Fruit fly (Drosophila melanogaster) whole organism, prepupa: ENCODE measurements around the gene FucTA.

ENCODE experiments used
- Blimp-1 ChIP-seq: fragments of 200-800 bp; sonication (Bioruptor generic); optimal IDR thresholded peaks from 3 replicates; lab custom pipeline; 2017; ENCODE audit warnings: missing biosample characterization, missing genetic modification characterization, mild to moderate bottlenecking, moderate library complexity, missing genetic modification reagents
- CG1621 ChIP-seq: fragments of 200-800 bp; sonication (Bioruptor generic); optimal IDR thresholded peaks from 3 replicates; lab custom pipeline; 2018; ENCODE audit warnings: missing biosample characterization, mild to moderate bottlenecking, missing genetic modification characterization
- CG16779 ChIP-seq: fragments of 200-800 bp; sonication (Bioruptor generic); optimal IDR thresholded peaks from 3 replicates; lab custom pipeline; 2017; ENCODE audit warnings: missing biosample characterization, mild to moderate bottlenecking, missing genetic modification characterization
- CG31627 ChIP-seq: fragments of 200-800 bp; sonication (Bioruptor generic); optimal IDR thresholded peaks from 3 replicates; lab custom pipeline; 2016; ENCODE audit warnings: missing biosample characterization, missing genetic modification characterization
- CG32006 ChIP-seq: fragments of 200-800 bp; sonication (Bioruptor generic); optimal IDR thresholded peaks from 3 replicates; lab custom pipeline; 2017; ENCODE audit warnings: missing biosample characterization, mild to moderate bottlenecking, missing genetic modification characterization
- CG34406 ChIP-seq: fragments of 200-800 bp; sonication (Bioruptor generic); optimal IDR thresholded peaks from 3 replicates; lab custom pipeline; 2016; ENCODE audit warnings: missing biosample characterization, missing genetic modification characterization
- CG3919 ChIP-seq: fragments of 200-800 bp; sonication (Bioruptor generic); optimal IDR thresholded peaks from 3 replicates; lab custom pipeline; 2016; ENCODE audit warnings: missing biosample characterization, missing genetic modification characterization
- CG6163 ChIP-seq: fragments of 200-800 bp; sonication (Bioruptor generic); IDR thresholded peaks from 3 replicates; pipeline ENCODE4 v1.3.6; 2022; ENCODE audit warnings: missing biosample characterization, missing genetic modification characterization
- CG6276 ChIP-seq: fragments of 200-800 bp; sonication (Bioruptor generic); optimal IDR thresholded peaks from 2 replicates; lab custom pipeline; 2017; ENCODE audit warnings: missing biosample characterization, mild to moderate bottlenecking, missing genetic modification characterization
- CG6792 ChIP-seq: fragments of 200-800 bp; sonication (Bioruptor generic); optimal IDR thresholded peaks from 3 replicates; lab custom pipeline; 2016; ENCODE audit warnings: missing biosample characterization, missing genetic modification characterization
- CG7368 ChIP-seq: fragments of 200-800 bp; sonication (Bioruptor generic); optimal IDR thresholded peaks from 3 replicates; lab custom pipeline; 2016; ENCODE audit warnings: missing biosample characterization, missing genetic modification characterization
- CG8119 ChIP-seq: fragments of 200-800 bp; sonication (Bioruptor generic); IDR thresholded peaks from 3 replicates; pipeline ENCODE4 v1.3.6; 2022; ENCODE audit warnings: missing biosample characterization, missing genetic modification characterization
- CG8319 ChIP-seq: fragments of 200-800 bp; sonication (Bioruptor generic); optimal IDR thresholded peaks from 3 replicates; lab custom pipeline; 2016; ENCODE audit warnings: missing biosample characterization, missing genetic modification characterization
- CG8632 ChIP-seq: fragments of 200-800 bp; sonication (Bioruptor generic); optimal IDR thresholded peaks from 3 replicates; lab custom pipeline; 2016; ENCODE audit warnings: missing biosample characterization, missing genetic modification characterization
- CG9139 ChIP-seq: fragments of 200-800 bp; sonication (Bioruptor generic); optimal IDR thresholded peaks from 3 replicates; lab custom pipeline; 2017; ENCODE audit warnings: missing biosample characterization, mild to moderate bottlenecking, missing genetic modification characterization
- Eip75B ChIP-seq: fragments of 200-800 bp; sonication (Bioruptor generic); optimal IDR thresholded peaks from 3 replicates; lab custom pipeline; 2016; ENCODE audit warnings: missing biosample characterization, missing genetic modification characterization
- Eip78C ChIP-seq: fragments of 200-800 bp; sonication (Bioruptor generic); peaks from one replicate; lab custom pipeline; 2016; ENCODE audit warnings: missing biosample characterization, missing genetic modification characterization
- Eip93F ChIP-seq: fragments of 200-800 bp; sonication (Bioruptor generic); optimal IDR thresholded peaks from 2 replicates; lab custom pipeline; 2016; ENCODE audit warnings: missing biosample characterization, mild to moderate bottlenecking, missing genetic modification characterization
- Ets21C ChIP-seq: fragments of 200-800 bp; sonication (Bioruptor generic); optimal IDR thresholded peaks from 3 replicates; lab custom pipeline; 2016; ENCODE audit warnings: missing biosample characterization, missing genetic modification characterization
- Ets96B ChIP-seq: fragments of 200-800 bp; optimal IDR thresholded peaks from 2 replicates; lab custom pipeline; 2019; ENCODE audit warnings: missing biosample characterization, mild to moderate bottlenecking, missing genetic modification characterization, moderate library complexity
- Gug ChIP-seq: fragments of 200-800 bp; sonication (Bioruptor generic); IDR thresholded peaks from 2 replicates; pipeline ENCODE4 v1.3.6; 2022; ENCODE audit warnings: missing biosample characterization, missing genetic modification characterization
- Hr38 ChIP-seq: sonication (Bioruptor generic); optimal IDR thresholded peaks from 2 replicates; lab custom pipeline; 2016; ENCODE audit warnings: missing biosample characterization, missing genetic modification characterization
- Hr39 ChIP-seq: fragments of 200-800 bp; sonication (Bioruptor generic); optimal IDR thresholded peaks from 2 replicates; lab custom pipeline; 2016; ENCODE audit warnings: missing biosample characterization, missing genetic modification characterization
- Hr4 ChIP-seq: fragments of 200-800 bp; sonication (Bioruptor generic); optimal IDR thresholded peaks from 3 replicates; lab custom pipeline; 2016; ENCODE audit warnings: missing biosample characterization, missing genetic modification characterization
- Lpt ChIP-seq: fragments of 200-800 bp; sonication (Bioruptor generic); optimal IDR thresholded peaks from 3 replicates; lab custom pipeline; 2016; ENCODE audit warnings: missing biosample characterization, missing genetic modification characterization
- OdsH ChIP-seq: fragments of 200-800 bp; sonication (Bioruptor generic); optimal IDR thresholded peaks from 3 replicates; lab custom pipeline; 2016; ENCODE audit warnings: missing biosample characterization, missing genetic modification characterization
- Smox ChIP-seq: fragments of 200-800 bp; sonication (Bioruptor generic); optimal IDR thresholded peaks from 3 replicates; lab custom pipeline; 2016; ENCODE audit warnings: missing biosample characterization, missing genetic modification characterization
- Sox102F ChIP-seq: fragments of 200-800 bp; sonication (Bioruptor generic); optimal IDR thresholded peaks from 2 replicates; lab custom pipeline; 2016; ENCODE audit warnings: missing biosample characterization, mild to moderate bottlenecking, missing genetic modification characterization
- Sox14 ChIP-seq: fragments of 200-800 bp; sonication (Bioruptor generic); optimal IDR thresholded peaks from 3 replicates; lab custom pipeline; 2016; ENCODE audit warnings: missing biosample characterization, missing genetic modification characterization
- achi ChIP-seq: fragments of 200-800 bp; sonication (Bioruptor generic); optimal IDR thresholded peaks from 3 replicates; lab custom pipeline; 2016; ENCODE audit warnings: missing biosample characterization, missing genetic modification characterization
- acj6 ChIP-seq: fragments of 200-800 bp; sonication (Bioruptor generic); optimal IDR thresholded peaks from 3 replicates; lab custom pipeline; 2016; ENCODE audit warnings: missing biosample characterization, missing genetic modification characterization
- cyc ChIP-seq: fragments of 200-800 bp; sonication (Bioruptor generic); optimal IDR thresholded peaks from 3 replicates; lab custom pipeline; 2016; ENCODE audit warnings: missing biosample characterization, missing genetic modification characterization
- dac ChIP-seq: fragments of 200-800 bp; sonication (Bioruptor generic); optimal IDR thresholded peaks from 2 replicates; lab custom pipeline; 2017; ENCODE audit warnings: missing biosample characterization, mild to moderate bottlenecking, missing genetic modification characterization
- dsx ChIP-seq: fragments of 200-800 bp; optimal IDR thresholded peaks from 3 replicates; lab custom pipeline; 2019; ENCODE audit warnings: missing biosample characterization, mild to moderate bottlenecking, missing genetic modification characterization, moderate library complexity; ENCODE audit not compliant: poor library complexity, severe bottlenecking
- eg ChIP-seq: fragments of 200-800 bp; sonication (Bioruptor generic); IDR thresholded peaks from 3 replicates; pipeline ENCODE4 v1.3.6; 2022; ENCODE audit warnings: missing biosample characterization, missing genetic modification characterization
- esn ChIP-seq: fragments of 200-800 bp; sonication (Bioruptor generic); optimal IDR thresholded peaks from 2 replicates; lab custom pipeline; 2016; ENCODE audit warnings: missing biosample characterization, mild to moderate bottlenecking, missing genetic modification characterization, moderate library complexity
- fd59A ChIP-seq: fragments of 200-800 bp; sonication (Bioruptor generic); optimal IDR thresholded peaks from 2 replicates; lab custom pipeline; 2017; ENCODE audit warnings: missing biosample characterization, mild to moderate bottlenecking, missing genetic modification characterization, missing genetic modification reagents
- fd85E ChIP-seq: fragments of 200-800 bp; sonication (Bioruptor generic); optimal IDR thresholded peaks from 3 replicates; lab custom pipeline; 2016; ENCODE audit warnings: missing biosample characterization, missing genetic modification characterization
- fkh ChIP-seq: fragments of 200-800 bp; sonication (Bioruptor generic); optimal IDR thresholded peaks from 3 replicates; lab custom pipeline; 2017; ENCODE audit warnings: missing biosample characterization, mild to moderate bottlenecking, missing genetic modification characterization, moderate library complexity
- lz ChIP-seq: fragments of 200-800 bp; sonication (Bioruptor generic); optimal IDR thresholded peaks from 3 replicates; lab custom pipeline; 2016; ENCODE audit warnings: missing biosample characterization, missing genetic modification characterization
- net ChIP-seq: fragments of 200-800 bp; sonication (Bioruptor generic); optimal IDR thresholded peaks from 3 replicates; lab custom pipeline; 2016; ENCODE audit warnings: missing biosample characterization, missing genetic modification characterization
- pdm3 ChIP-seq: fragments of 200-800 bp; sonication (Bioruptor generic); optimal IDR thresholded peaks from 3 replicates; lab custom pipeline; 2016; ENCODE audit warnings: missing biosample characterization, missing genetic modification characterization
- salr ChIP-seq, 2 experiments: fragments of 200-800 bp; sonication (Bioruptor generic); optimal IDR thresholded peaks; 3 replicates each; lab custom pipeline; 2016 to 2018; ENCODE audit warnings: missing biosample characterization in 2 of 2, missing genetic modification characterization in 2 of 2, mild to moderate bottlenecking in 1 of 2
- spab ChIP-seq: fragments of 200-800 bp; sonication (Bioruptor generic); optimal IDR thresholded peaks from 2 replicates; lab custom pipeline; 2017; ENCODE audit warnings: missing biosample characterization, mild to moderate bottlenecking, missing genetic modification characterization, missing genetic modification reagents
- ss ChIP-seq, 2 experiments: fragments of 200-800 bp; sonication (Bioruptor generic); optimal IDR thresholded peaks; 2 replicates in 1 of 2; 3 replicates in 1 of 2; lab custom pipeline; 2017 to 2018; ENCODE audit warnings: mild to moderate bottlenecking in 2 of 2, missing biosample characterization in 2 of 2, missing genetic modification characterization in 2 of 2, moderate library complexity in 1 of 2
- svp ChIP-seq: fragments of 200-800 bp; sonication (Bioruptor generic); peaks from one replicate; lab custom pipeline; 2016; ENCODE audit warnings: missing biosample characterization, missing genetic modification characterization
- vri ChIP-seq: fragments of 200-800 bp; sonication (Bioruptor generic); optimal IDR thresholded peaks from 3 replicates; lab custom pipeline; 2016; ENCODE audit warnings: missing biosample characterization, mild to moderate bottlenecking, missing genetic modification characterization

FucTA gene

DNA sequence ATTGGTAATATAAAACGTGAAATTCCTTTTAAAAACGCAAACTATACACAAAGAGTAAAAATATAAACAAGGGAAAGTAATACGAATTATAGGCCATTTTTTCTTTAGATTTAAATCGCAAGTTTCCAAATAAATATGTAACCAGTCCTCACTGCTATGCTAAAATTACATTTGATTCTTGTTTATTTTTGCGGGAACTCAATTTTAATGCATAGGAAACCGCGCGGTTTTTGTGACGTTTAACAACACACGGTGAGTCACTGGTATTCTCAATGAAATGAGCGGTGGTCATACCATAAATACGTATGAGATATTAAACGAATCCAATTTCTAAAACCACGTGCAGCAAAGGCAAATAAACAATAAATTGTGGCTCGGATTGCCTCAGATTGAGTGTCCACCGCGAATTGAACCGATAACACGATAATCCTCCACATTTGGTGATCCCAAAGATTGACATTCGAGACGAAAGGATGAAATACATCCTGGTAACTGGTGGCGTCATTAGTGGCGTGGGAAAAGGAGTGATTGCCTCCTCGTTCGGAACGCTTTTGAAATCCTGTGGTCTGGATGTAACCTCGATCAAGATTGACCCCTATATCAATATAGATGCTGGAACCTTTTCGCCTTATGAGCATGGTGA lies 48.9 kb upstream of the FucTA start, which contains the start of gene Ctps (continued):
- no peak for TF ChIP-seq CG6276 (GFP tag; lab: Kevin White, UChicago)
- TF ChIP-seq spab = no peak
- peak; percentile 63 for TF ChIP-seq fkh (GFP tag; lab: Kevin White, UChicago)
- no peak for TF ChIP-seq CG8319 (GFP tag; lab: Kevin White, UChicago)

DNA sequence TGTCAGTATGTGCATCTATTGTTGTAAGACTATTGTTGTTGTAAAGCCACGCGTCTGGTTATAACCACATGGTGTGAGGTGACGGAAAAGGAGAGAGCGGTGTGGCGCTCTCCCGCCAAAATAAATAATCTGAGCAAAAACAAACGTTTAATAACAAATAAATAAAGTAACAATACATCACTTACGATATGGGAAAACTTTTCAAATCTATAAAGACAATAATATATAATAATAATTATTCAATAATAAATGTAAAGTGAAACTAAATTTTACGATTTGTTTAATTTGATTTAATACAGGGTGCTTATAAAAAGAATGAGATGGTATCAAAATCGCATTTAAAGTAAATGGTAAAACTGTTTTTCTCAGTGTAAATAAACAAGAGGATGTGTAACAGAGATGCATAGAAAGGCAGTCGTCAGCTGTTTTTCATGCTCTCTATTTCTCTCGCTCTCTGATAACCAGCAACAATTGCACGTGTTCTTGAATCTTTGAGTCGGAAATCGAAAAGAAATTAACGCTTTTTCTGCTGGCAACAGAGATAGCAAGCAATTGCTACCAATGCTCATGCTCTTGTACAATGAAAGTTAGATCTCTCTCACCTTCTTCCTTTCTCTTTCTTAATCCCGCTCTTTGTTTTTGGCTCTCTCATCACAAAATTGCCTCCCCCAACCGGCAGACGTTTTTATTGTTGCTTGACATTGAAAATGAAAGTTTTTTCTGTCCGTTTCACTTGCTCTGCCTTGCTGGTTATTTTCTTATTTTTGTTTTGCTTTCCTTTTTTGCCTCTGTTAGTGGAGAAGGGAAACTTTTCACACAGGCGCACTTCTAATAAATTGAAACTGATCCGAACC lies 48.1 kb upstream of the FucTA start:
- peak; percentile 90 for TF ChIP-seq Eip78C (GFP tag; lab: Kevin White, UChicago)
- TF ChIP-seq achi (GFP tag; lab: Kevin White, UChicago) = peak; percentile 73
- peak; percentile 70 for TF ChIP-seq OdsH (GFP tag; lab: Kevin White, UChicago)
- peak; percentile 64 for TF ChIP-seq esn (GFP tag; lab: Kevin White, UChicago)
- peak; percentile 36 for TF ChIP-seq CG1621 (tag; lab: Kevin White, UChicago)
- peak; percentile 90 for TF ChIP-seq Lpt (GFP tag; lab: Kevin White, UChicago)
- TF ChIP-seq CG31627 = no peak
- TF ChIP-seq pdm3 (GFP tag; lab: Kevin White, UChicago) = peak; percentile 18
- TF ChIP-seq CG6163 = no peak; the same call in 1 of the 3 replicates
- TF ChIP-seq dsx (GFP tag; lab: Kevin White, UChicago) = peak; percentile 74
- peak; percentile 94 for TF ChIP-seq eg
- peak; percentile 86 for TF ChIP-seq CG32006 (GFP tag; lab: Kevin White, UChicago)
- TF ChIP-seq Smox (GFP tag; lab: Kevin White, UChicago) = peak; percentile 26
- TF ChIP-seq net (GFP tag; lab: Kevin White, UChicago) = peak; percentile 71
- peak; percentile 86 for TF ChIP-seq CG7368 (GFP tag; lab: Kevin White, UChicago)
- TF ChIP-seq dac (GFP tag; lab: Kevin White, UChicago) = peak; percentile 35
- no peak for TF ChIP-seq Hr39 (GFP tag; lab: Kevin White, UChicago)
- peak; percentile 3 for TF ChIP-seq Sox102F (GFP tag; lab: Kevin White, UChicago)
- TF ChIP-seq CG6276 (GFP tag; lab: Kevin White, UChicago) = peak; percentile 91
- peak; percentile 53 for TF ChIP-seq CG16779 (tag; lab: Kevin White, UChicago)
- TF ChIP-seq Eip93F (GFP tag; lab: Kevin White, UChicago) = no peak
- TF ChIP-seq fkh (GFP tag; lab: Kevin White, UChicago) = peak; percentile 95
- peak in 1 of 2 experiments; percentile 84 for TF ChIP-seq salr (GFP tag; optimal IDR thresholded peaks at IDR 0.05; lab: Kevin White, UChicago)
- peak; percentile 55 for TF ChIP-seq fd85E (GFP tag; lab: Kevin White, UChicago)
- TF ChIP-seq CG3919 (GFP tag; lab: Kevin White, UChicago) = peak; percentile 86
- TF ChIP-seq CG8119 (GFP tag; lab: Robert Waterston, UW) = peak; percentile 96
- no peak for TF ChIP-seq Hr38 (GFP tag; lab: Kevin White, UChicago)
- no peak for TF ChIP-seq fd59A
- TF ChIP-seq Sox14 (GFP tag; lab: Kevin White, UChicago) = peak; percentile 16
- peak; percentile 43 for TF ChIP-seq Hr4 (GFP tag; lab: Kevin White, UChicago)
- TF ChIP-seq CG6792 (GFP tag; lab: Kevin White, UChicago) = peak; percentile 69
- TF ChIP-seq spab = peak; percentile 77
- peak; percentile 3 for TF ChIP-seq vri (GFP tag; lab: Kevin White, UChicago)
- TF ChIP-seq Blimp-1 (GFP tag; lab: Kevin White, UChicago) = peak; percentile 94
- peak; percentile 63 for TF ChIP-seq acj6 (GFP tag; lab: Kevin White, UChicago)
- peak; percentile 74 for TF ChIP-seq Ets96B
- TF ChIP-seq CG9139 = peak; percentile 56
- peak; percentile 76 for TF ChIP-seq CG8632 (GFP tag; lab: Kevin White, UChicago)
- peak; percentile 23 to 51 for TF ChIP-seq ss (GFP tag; optimal IDR thresholded peaks at IDR 0.05; lab: Kevin White, UChicago)
- TF ChIP-seq CG34406 (GFP tag; lab: Kevin White, UChicago) = peak; percentile 71
- peak; percentile 52 for TF ChIP-seq lz (GFP tag; lab: Kevin White, UChicago)
- peak; percentile 70 for TF ChIP-seq svp
- TF ChIP-seq cyc (GFP tag; lab: Kevin White, UChicago) = peak; percentile 56
- peak; percentile 90 for TF ChIP-seq Gug (GFP tag; lab: Robert Waterston, UW)
- peak; percentile 81 for TF ChIP-seq Eip75B
- no peak for TF ChIP-seq Ets21C (GFP tag; lab: Kevin White, UChicago)
